Worm (Caenorhabditis elegans) whole organism, L2 larva: ENCODE data around the gene msp-142.
A peak's percentile ranks its signal among the peaks of the same experiment; 100 is the strongest.

Experiments used
- C34F6.9 ChIP-seq: fragments of 150-350 bp; optimal IDR thresholded peaks from 2 replicates; lab custom pipeline; 2014; ENCODE audit warnings: missing biosample characterization, missing genetic modification characterization
- F13H6.1 ChIP-seq: sonication (generic microtip); optimal IDR thresholded peaks from 2 replicates; lab custom pipeline; 2016; ENCODE audit warnings: missing genetic modification characterization, missing compliant biosample characterization
- R02D3.7 ChIP-seq: fragments of 150-350 bp; optimal IDR thresholded peaks from 2 replicates; lab custom pipeline; 2014; ENCODE audit warnings: missing biosample characterization, missing genetic modification characterization
- ZK546.5 ChIP-seq: sonication (generic microtip); optimal IDR thresholded peaks from 2 replicates; lab custom pipeline; 2017; ENCODE audit warnings: missing biosample characterization, missing genetic modification characterization
- alr-1 ChIP-seq: fragments of 150-350 bp; optimal IDR thresholded peaks from 2 replicates; lab custom pipeline; 2014; ENCODE audit warnings: missing biosample characterization, missing genetic modification characterization
- aly-2 ChIP-seq: fragments of 150-350 bp; optimal IDR thresholded peaks from 2 replicates; lab custom pipeline; 2014; ENCODE audit warnings: missing biosample characterization, missing genetic modification characterization
- blmp-1 ChIP-seq: sonication (generic microtip); optimal IDR thresholded peaks from 2 replicates; lab custom pipeline; 2017; ENCODE audit warnings: missing genetic modification characterization, mild to moderate bottlenecking, missing compliant biosample characterization, antibody characterized with exemption, moderate library complexity; ENCODE audit not compliant: insufficient read depth
- ceh-16 ChIP-seq: fragments of 150-350 bp; optimal IDR thresholded peaks from 2 replicates; lab custom pipeline; 2014; ENCODE audit warnings: missing biosample characterization, missing genetic modification characterization
- ceh-82 ChIP-seq: fragments of 150-350 bp; optimal IDR thresholded peaks from 2 replicates; lab custom pipeline; 2014; ENCODE audit warnings: missing biosample characterization, missing genetic modification characterization
- crh-2 ChIP-seq: sonication (generic microtip); optimal IDR thresholded peaks from 2 replicates; lab custom pipeline; 2017; ENCODE audit warnings: missing biosample characterization, missing genetic modification characterization
- fos-1 ChIP-seq: fragments of 150-350 bp; optimal IDR thresholded peaks from 2 replicates; lab custom pipeline; 2014; ENCODE audit warnings: missing biosample characterization, missing genetic modification characterization
- gmeb-1 ChIP-seq: fragments of 150-350 bp; optimal IDR thresholded peaks from 2 replicates; lab custom pipeline; 2014; ENCODE audit warnings: missing biosample characterization, missing genetic modification characterization
- lin-11 ChIP-seq: fragments of 150-350 bp; sonication (generic microtip); optimal IDR thresholded peaks from 2 replicates; lab custom pipeline; 2014; ENCODE audit warnings: missing biosample characterization, missing genetic modification characterization, inconsistent platforms, mixed read lengths
- lin-39 ChIP-seq: fragments of 150-350 bp; optimal IDR thresholded peaks from 2 replicates; lab custom pipeline; 2014; ENCODE audit warnings: missing biosample characterization, missing genetic modification reagents, missing genetic modification characterization
- lsy-2 ChIP-seq, 2 experiments: fragments of 150-350 bp in 1 of 2; sonication (generic microtip) in 1 of 2; optimal IDR thresholded peaks; 2 replicates each; lab custom pipeline; 2014 to 2017; ENCODE audit warnings: missing biosample characterization in 2 of 2, missing genetic modification characterization in 2 of 2
- mbf-1 ChIP-seq: sonication (generic microtip); optimal IDR thresholded peaks from 2 replicates; lab custom pipeline; 2017; ENCODE audit warnings: missing biosample characterization, missing genetic modification characterization
- nhr-10 ChIP-seq: sonication (generic microtip); optimal IDR thresholded peaks from 2 replicates; lab custom pipeline; 2017; ENCODE audit warnings: missing biosample characterization, missing genetic modification characterization
- nhr-12 ChIP-seq: fragments of 150-350 bp; optimal IDR thresholded peaks from 2 replicates; lab custom pipeline; 2014; ENCODE audit warnings: missing biosample characterization, missing genetic modification characterization
- nhr-129 ChIP-seq: fragments of 150-350 bp; optimal IDR thresholded peaks from 2 replicates; lab custom pipeline; 2014; ENCODE audit warnings: missing biosample characterization, missing genetic modification characterization
- nhr-21 ChIP-seq: fragments of 150-350 bp; optimal IDR thresholded peaks from 2 replicates; lab custom pipeline; 2014; ENCODE audit warnings: missing biosample characterization, missing genetic modification characterization
- nhr-23 ChIP-seq: fragments of 150-350 bp; optimal IDR thresholded peaks from 2 replicates; lab custom pipeline; 2014; ENCODE audit warnings: missing biosample characterization, missing genetic modification reagents, missing genetic modification characterization
- nhr-237 ChIP-seq: fragments of 150-350 bp; optimal IDR thresholded peaks from 2 replicates; lab custom pipeline; 2014; ENCODE audit warnings: missing biosample characterization, missing genetic modification characterization
- nhr-25 ChIP-seq: fragments of 150-350 bp; sonication (generic microtip); optimal IDR thresholded peaks from 3 replicates; lab custom pipeline; 2014; ENCODE audit warnings: missing biosample characterization, missing genetic modification characterization
- nhr-6 ChIP-seq: fragments of 150-350 bp; optimal IDR thresholded peaks from 2 replicates; lab custom pipeline; 2014; ENCODE audit warnings: missing biosample characterization, missing genetic modification characterization
- sem-4 ChIP-seq: fragments of 150-350 bp; optimal IDR thresholded peaks from 2 replicates; lab custom pipeline; 2014; ENCODE audit warnings: missing biosample characterization, missing genetic modification reagents, missing genetic modification characterization
- skn-1 ChIP-seq: sonication (generic microtip); optimal IDR thresholded peaks from 2 replicates; lab custom pipeline; 2017; ENCODE audit warnings: missing biosample characterization, missing genetic modification characterization
- sma-9 ChIP-seq, 2 experiments: fragments of 150-350 bp in 1 of 2; sonication (generic microtip) in 1 of 2; optimal IDR thresholded peaks; 2 replicates each; lab custom pipeline; 2014 to 2016; ENCODE audit warnings: missing genetic modification characterization in 2 of 2, mild to moderate bottlenecking in 1 of 2, missing biosample characterization in 1 of 2, missing compliant biosample characterization in 1 of 2, missing genetic modification reagents in 1 of 2, moderate library complexity in 1 of 2
- unc-39 ChIP-seq: fragments of 150-350 bp; optimal IDR thresholded peaks from 2 replicates; lab custom pipeline; 2014; ENCODE audit warnings: missing biosample characterization, missing genetic modification characterization
- unc-55 ChIP-seq: fragments of 150-350 bp; sonication (generic microtip); optimal IDR thresholded peaks from 3 replicates; lab custom pipeline; 2014; ENCODE audit warnings: missing biosample characterization, missing genetic modification reagents, missing genetic modification characterization
- unc-62 ChIP-seq: fragments of 150-350 bp; optimal IDR thresholded peaks from 2 replicates; lab custom pipeline; 2014; ENCODE audit warnings: missing biosample characterization, missing genetic modification reagents, missing genetic modification characterization
- ztf-1 ChIP-seq: fragments of 200-800 bp; sonication (Bioruptor generic); conservative IDR thresholded peaks from 2 replicates; pipeline ENCODE4 v1.3.6; 2022; ENCODE audit warnings: missing genetic modification characterization, missing compliant biosample characterization

msp-142 gene

DNA sequence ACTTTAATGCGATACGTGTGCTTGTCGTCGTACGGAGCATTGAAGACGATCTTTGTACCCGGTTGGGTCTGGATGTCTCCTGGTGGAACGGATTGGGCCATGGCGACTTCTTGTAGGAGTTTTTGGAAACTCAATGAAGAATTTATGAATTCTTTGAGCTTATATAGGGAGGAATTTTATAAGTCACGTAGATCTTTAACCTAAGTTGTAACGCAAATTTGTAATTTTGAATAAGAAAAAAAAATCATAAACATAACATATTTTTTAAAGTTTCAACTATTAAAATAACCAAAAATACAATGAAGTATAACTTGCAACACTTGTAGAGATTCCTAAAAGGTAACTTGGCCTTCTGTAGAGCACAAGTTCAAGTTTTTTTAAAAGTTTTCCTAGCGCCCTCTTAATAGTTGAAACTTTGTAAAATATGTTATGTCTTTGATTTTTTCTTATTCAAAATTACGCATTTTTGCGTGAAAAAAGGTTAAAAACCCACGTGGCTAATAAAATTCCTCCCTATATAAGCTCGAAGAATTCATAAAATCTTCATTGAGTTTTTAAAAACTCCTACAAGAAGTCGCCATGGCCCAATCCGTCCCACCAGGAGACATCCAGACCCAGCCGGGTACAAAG, at the start of gene msp-142, which contains the start of gene msp-63:
TSS of gene msp-142 (plus strand) at position 580 of the 630 bp plus-strand sequence.
TSS of gene msp-63 (minus strand) at position 101 of the 630 bp plus-strand sequence.
- no peak for TF ChIP-seq ztf-1 (GFP tag; lab: Robert Waterston, UW)
- no peak for TF ChIP-seq ceh-16 (tag; lab: Kevin White, UChicago)
- no peak for TF ChIP-seq lin-11 (tag; lab: Kevin White, UChicago)
- TF ChIP-seq unc-55 (GFP tag; lab: Kevin White, UChicago) = no peak
- no peak for TF ChIP-seq ceh-82
- no peak for TF ChIP-seq nhr-21 (tag; lab: Kevin White, UChicago)
- no peak for TF ChIP-seq nhr-23
- TF ChIP-seq sem-4 (tag; lab: Kevin White, UChicago) = no peak
- no peak for TF ChIP-seq nhr-12

DNA sequence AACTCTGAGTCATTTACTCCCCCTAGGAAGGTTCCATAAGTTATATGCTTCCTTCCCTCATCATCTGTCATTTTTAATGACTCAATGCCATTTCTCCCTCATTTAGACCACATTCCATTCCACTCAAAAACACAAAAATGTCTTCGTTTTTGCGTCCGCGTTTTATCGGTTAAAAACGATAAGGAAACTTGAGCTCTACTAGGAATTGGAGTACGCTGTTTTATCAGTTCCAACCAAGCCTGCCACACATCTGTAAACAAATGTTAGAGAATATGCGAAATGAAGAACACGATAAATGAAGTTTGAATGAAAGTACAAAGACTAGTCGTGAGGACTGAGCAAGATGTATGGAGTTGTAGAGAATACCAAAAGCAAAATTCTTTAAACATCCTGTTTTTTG, 49.3 kb upstream of the msp-142 start:
- TF ChIP-seq unc-62 (GFP tag; lab: Kevin White, UChicago) = no peak
- peak; percentile 67 for TF ChIP-seq crh-2 (tag; lab: Kevin White, UChicago)
- no peak for TF ChIP-seq mbf-1
- TF ChIP-seq gmeb-1 (tag; lab: Kevin White, UChicago) = peak; percentile 13
- no peak for TF ChIP-seq nhr-10
- TF ChIP-seq sma-9 (GFP tag; optimal IDR thresholded peaks at IDR 0.05; lab: Kevin White, UChicago) = peak; percentile 45
- no peak for TF ChIP-seq sma-9 (tag; optimal IDR thresholded peaks at IDR 0.05; lab: Kevin White, UChicago)
- no peak for TF ChIP-seq blmp-1 (tag; lab: Kevin White, UChicago)
- no peak for TF ChIP-seq nhr-25
- TF ChIP-seq F13H6.1 (tag; lab: Kevin White, UChicago) = peak; percentile 28
- TF ChIP-seq alr-1 (tag; lab: Kevin White, UChicago) = no peak
- TF ChIP-seq lsy-2 (tag; optimal IDR thresholded peaks at IDR 0.05; lab: Kevin White, UChicago) = no peak
- TF ChIP-seq fos-1 (tag; lab: Kevin White, UChicago) = peak; percentile 97
- TF ChIP-seq ZK546.5 (tag; lab: Kevin White, UChicago) = no peak
- TF ChIP-seq C34F6.9 (tag; lab: Kevin White, UChicago) = no peak
- TF ChIP-seq lin-39 = no peak

DNA sequence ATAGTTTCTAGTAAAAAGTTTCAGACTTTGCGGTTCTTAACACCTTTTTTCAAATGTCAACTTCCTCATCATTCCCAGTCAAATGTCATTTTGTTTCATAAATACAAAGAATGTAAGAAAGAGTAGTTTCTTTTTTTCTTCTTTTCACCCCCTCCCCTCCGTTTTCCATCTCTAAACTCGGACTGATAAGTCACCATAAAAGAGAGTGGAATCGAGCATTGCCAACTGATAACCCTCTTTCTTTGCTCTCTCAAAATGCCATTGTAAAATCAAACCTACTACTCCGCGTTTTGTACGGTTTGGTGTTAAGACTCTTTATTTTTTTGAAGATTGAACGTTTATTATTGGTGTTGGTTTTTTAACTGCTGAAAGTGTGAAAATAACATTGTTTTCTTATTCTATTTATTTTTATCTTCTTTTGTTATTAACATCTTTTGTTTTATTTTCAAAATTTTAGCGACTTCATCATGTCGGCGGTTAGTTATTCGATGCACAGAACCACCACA, 47.9 kb upstream of the msp-142 start, which contains the start of gene ifb-2:
TSS of gene ifb-2 (plus strand) at position 456 of the 506 bp plus-strand sequence.
- peak; percentile 36 for TF ChIP-seq crh-2 (tag; lab: Kevin White, UChicago)
- TF ChIP-seq fos-1 (tag; lab: Kevin White, UChicago) = peak; percentile 81
- TF ChIP-seq nhr-21 (tag; lab: Kevin White, UChicago) = no peak

DNA sequence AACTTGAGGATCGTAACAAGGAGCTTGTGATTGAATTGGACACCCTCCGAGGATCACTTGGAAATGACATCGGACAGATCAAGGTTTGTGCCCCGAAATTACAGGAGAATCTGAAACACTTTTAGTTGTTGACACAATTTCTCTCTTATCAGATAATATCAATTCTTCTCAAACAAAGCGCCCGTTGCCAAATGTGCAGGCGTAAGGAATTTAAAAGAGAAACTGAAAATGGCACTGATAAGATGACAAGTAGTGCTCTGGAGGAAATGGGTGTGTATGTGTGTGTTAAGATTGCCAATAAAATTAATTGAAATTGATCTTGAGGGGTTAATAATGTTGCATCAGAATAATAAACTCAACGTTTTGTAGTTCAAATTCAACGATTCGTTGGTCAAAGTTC, 46.4 kb upstream of the msp-142 start:
- TF ChIP-seq crh-2 (tag; lab: Kevin White, UChicago) = peak; percentile 10
- TF ChIP-seq sma-9 (GFP tag; optimal IDR thresholded peaks at IDR 0.05; lab: Kevin White, UChicago) = peak; percentile 16
- TF ChIP-seq sma-9 (tag; optimal IDR thresholded peaks at IDR 0.05; lab: Kevin White, UChicago) = no peak
- TF ChIP-seq fos-1 (tag; lab: Kevin White, UChicago) = peak; percentile 76
- no peak for TF ChIP-seq R02D3.7 (tag; lab: Kevin White, UChicago)
- no peak for TF ChIP-seq lsy-2 (tag; optimal IDR thresholded peaks at IDR 0.05; lab: Kevin White, UChicago)

DNA sequence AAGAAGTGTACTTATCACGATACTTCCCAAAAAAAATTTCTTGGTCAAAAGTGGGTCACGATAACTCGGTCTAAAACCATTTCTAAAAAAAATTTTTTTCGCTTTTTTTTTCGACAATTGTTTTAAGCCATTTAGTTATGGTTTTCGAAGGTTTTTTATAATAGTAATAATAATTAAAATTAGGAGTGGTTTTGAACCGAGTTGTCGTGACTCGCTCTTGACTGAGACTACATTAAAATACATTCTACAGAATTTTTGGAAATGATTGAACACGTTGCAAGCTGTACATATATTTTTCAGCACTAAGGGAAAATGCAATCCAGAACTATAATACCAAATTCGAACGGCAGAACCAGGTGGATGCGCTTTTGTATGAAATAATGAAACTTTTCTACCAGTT, 43.6 kb upstream of the msp-142 start, which contains the start of gene F10C1.8:
TSS of gene F10C1.8 (plus strand) at position 301 of the 400 bp plus-strand sequence.
- TF ChIP-seq ceh-82 (no peak), unc-39 (tag; lab: Kevin White, UChicago) (no peak), lsy-2 (tag; optimal IDR thresholded peaks at IDR 0.05; lab: Kevin White, UChicago) (no peak), nhr-10 (no peak), nhr-6 (tag; lab: Kevin White, UChicago) (no peak), skn-1 (tag; lab: Kevin White, UChicago) (no peak), nhr-129 (no peak), nhr-237 (no peak), alr-1 (tag; lab: Kevin White, UChicago) (no peak), aly-2 (tag; lab: Kevin White, UChicago) (no peak), sma-9 (GFP tag; optimal IDR thresholded peaks at IDR 0.05; lab: Kevin White, UChicago) (no peak), sma-9 (tag; optimal IDR thresholded peaks at IDR 0.05; lab: Kevin White, UChicago) (no peak)
